Fruit fly (Drosophila melanogaster) whole organism, embryonic: Measurements from ENCODE around the gene CG9184.

ENCODE experiments used
- Abd-B ChIP-seq: fragments of 200-800 bp; sonication (Bioruptor generic); optimal IDR thresholded peaks from 2 replicates; lab custom pipeline; 2018; ENCODE audit warnings: missing biosample characterization, mild to moderate bottlenecking, missing genetic modification characterization, moderate library complexity
- Adf1 ChIP-seq: fragments of 200-800 bp; sonication (Bioruptor generic); IDR thresholded peaks from 2 replicates; pipeline ENCODE4 v1.3.6; 2022; ENCODE audit warnings: missing biosample characterization, missing genetic modification characterization
- B-H2 ChIP-seq: fragments of 200-800 bp; sonication (Bioruptor generic); optimal IDR thresholded peaks from 2 replicates; lab custom pipeline; 2018; ENCODE audit warnings: missing biosample characterization, mild to moderate bottlenecking, missing genetic modification characterization
- CG10565 ChIP-seq: fragments of 200-800 bp; sonication (Bioruptor generic); optimal IDR thresholded peaks from 3 replicates; lab custom pipeline; 2016; ENCODE audit warnings: missing biosample characterization, mild to moderate bottlenecking, missing genetic modification characterization
- CG11456 ChIP-seq: fragments of 200-800 bp; sonication (Bioruptor generic); IDR thresholded peaks from 3 replicates; pipeline ENCODE4 v1.3.6; 2022; ENCODE audit warnings: missing biosample characterization, missing genetic modification characterization
- CG1233 ChIP-seq: fragments of 200-800 bp; sonication (Bioruptor generic); optimal IDR thresholded peaks from 4 replicates; lab custom pipeline; 2018; ENCODE audit warnings: missing biosample characterization, mild to moderate bottlenecking, missing genetic modification characterization
- CG12769 ChIP-seq: fragments of 200-800 bp; sonication (Bioruptor generic); optimal IDR thresholded peaks from 2 replicates; lab custom pipeline; 2019; ENCODE audit warnings: missing biosample characterization, mild to moderate bottlenecking, missing genetic modification characterization, moderate library complexity
- CG13624 ChIP-seq: fragments of 200-800 bp; sonication (Bioruptor generic); optimal IDR thresholded peaks from 2 replicates; lab custom pipeline; 2016; ENCODE audit warnings: missing biosample characterization, missing genetic modification characterization
- CG14050 ChIP-seq: fragments of 200-800 bp; sonication (Bioruptor generic); IDR thresholded peaks from 3 replicates; pipeline ENCODE4 v1.3.6; 2022; ENCODE audit warnings: missing biosample characterization, missing genetic modification characterization
- CG14860 ChIP-seq: fragments of 200-800 bp; sonication (Bioruptor generic); IDR thresholded peaks from 3 replicates; pipeline ENCODE4 v1.3.6; 2022; ENCODE audit warnings: missing biosample characterization, missing genetic modification characterization; ENCODE audit not compliant: partially characterized antibody
- CG15601 ChIP-seq: fragments of 200-800 bp; sonication (Bioruptor generic); optimal IDR thresholded peaks from 3 replicates; lab custom pipeline; 2019; ENCODE audit warnings: missing biosample characterization, mild to moderate bottlenecking, missing genetic modification characterization, moderate library complexity
- CG1603 ChIP-seq: fragments of 200-800 bp; sonication (Bioruptor generic); optimal IDR thresholded peaks from 2 replicates; lab custom pipeline; 2019; ENCODE audit warnings: missing biosample characterization, mild to moderate bottlenecking, missing genetic modification characterization, moderate library complexity
- CG16863 ChIP-seq: fragments of 200-800 bp; sonication (Bioruptor generic); optimal IDR thresholded peaks from 3 replicates; lab custom pipeline; 2016; ENCODE audit warnings: missing biosample characterization, missing genetic modification characterization
- CG18262 ChIP-seq: fragments of 200-800 bp; optimal IDR thresholded peaks from 3 replicates; lab custom pipeline; 2019; ENCODE audit warnings: missing biosample characterization, mild to moderate bottlenecking, missing genetic modification characterization, moderate library complexity
- CG2120 ChIP-seq: fragments of 200-800 bp; sonication (Bioruptor generic); optimal IDR thresholded peaks from 3 replicates; lab custom pipeline; 2016; ENCODE audit warnings: missing biosample characterization, missing genetic modification characterization
- CG2712 ChIP-seq: fragments of 200-800 bp; optimal IDR thresholded peaks from 3 replicates; lab custom pipeline; 2019; ENCODE audit warnings: missing biosample characterization, mild to moderate bottlenecking, missing genetic modification characterization, moderate library complexity
- CG31224 ChIP-seq: fragments of 200-800 bp; sonication (Bioruptor generic); IDR thresholded peaks from 2 replicates; pipeline ENCODE4 v1.3.6; 2022; ENCODE audit warnings: missing biosample characterization, missing genetic modification characterization
- CG34422 ChIP-seq: fragments of 200-800 bp; sonication (Bioruptor generic); IDR thresholded peaks from 3 replicates; pipeline ENCODE4 v1.3.6; 2022; ENCODE audit warnings: missing biosample characterization, missing genetic modification characterization
- CG5245 ChIP-seq: fragments of 200-800 bp; sonication (Bioruptor generic); optimal IDR thresholded peaks from 3 replicates; lab custom pipeline; 2016; ENCODE audit warnings: missing biosample characterization, missing genetic modification characterization
- CG6791 ChIP-seq: fragments of 200-800 bp; sonication (Bioruptor generic); IDR thresholded peaks from 3 replicates; pipeline ENCODE4 v1.3.6; 2022; ENCODE audit warnings: missing biosample characterization, missing genetic modification characterization; ENCODE audit not compliant: partially characterized antibody
- CG7786 ChIP-seq: fragments of 200-800 bp; sonication (Bioruptor generic); optimal IDR thresholded peaks from 2 replicates; lab custom pipeline; 2016; ENCODE audit warnings: missing biosample characterization, missing genetic modification characterization
- CG8281 ChIP-seq: fragments of 200-800 bp; sonication (Bioruptor generic); optimal IDR thresholded peaks from 2 replicates; lab custom pipeline; 2018; ENCODE audit warnings: missing biosample characterization, mild to moderate bottlenecking, missing genetic modification characterization, moderate library complexity
- CG9437 ChIP-seq: fragments of 200-800 bp; sonication (Bioruptor generic); optimal IDR thresholded peaks from 2 replicates; lab custom pipeline; 2018; ENCODE audit warnings: missing biosample characterization, mild to moderate bottlenecking, missing genetic modification characterization
- CrebB ChIP-seq: fragments of 200-800 bp; sonication (Bioruptor generic); optimal IDR thresholded peaks from 3 replicates; lab custom pipeline; 2018; ENCODE audit warnings: missing biosample characterization, mild to moderate bottlenecking, missing genetic modification characterization
- Dp ChIP-seq: fragments of 200-800 bp; sonication (Bioruptor generic); optimal IDR thresholded peaks from 2 replicates; lab custom pipeline; 2018; ENCODE audit warnings: missing biosample characterization, mild to moderate bottlenecking, missing genetic modification characterization, moderate library complexity
- Eip74EF ChIP-seq, 2 experiments: fragments of 200-800 bp in 1 of 2; fragments of >200 bp in 1 of 2; sonication (Bioruptor generic) in 1 of 2; optimal IDR thresholded peaks; 2 replicates each; lab custom pipeline; 2017 to 2019; ENCODE audit warnings: missing biosample characterization in 2 of 2, missing genetic modification characterization in 2 of 2, mild to moderate bottlenecking in 1 of 2, moderate library complexity in 1 of 2
- Ets65A ChIP-seq: fragments of 200-800 bp; sonication (Bioruptor generic); peaks from one replicate; lab custom pipeline; 2016; ENCODE audit warnings: missing biosample characterization, missing genetic modification characterization
- Hr51 ChIP-seq, 2 experiments: fragments of 200-800 bp; sonication (Bioruptor generic); optimal IDR thresholded peaks; 2 replicates in 1 of 2; 3 replicates in 1 of 2; lab custom pipeline; 2016 to 2018; ENCODE audit warnings: missing biosample characterization in 2 of 2, missing genetic modification characterization in 2 of 2, mild to moderate bottlenecking in 1 of 2, moderate library complexity in 1 of 2
- Hr78 ChIP-seq, 2 experiments: fragments of 200-800 bp in 1 of 2; fragments of >200 bp in 1 of 2; sonication (Bioruptor generic) in 1 of 2; optimal IDR thresholded peaks; 2 replicates each; lab custom pipeline; 2017 to 2019; ENCODE audit warnings: missing biosample characterization in 2 of 2, missing genetic modification characterization in 2 of 2, mild to moderate bottlenecking in 1 of 2, moderate library complexity in 1 of 2
- Lhr ChIP-seq: fragments of 200-800 bp; sonication (Bioruptor generic); optimal IDR thresholded peaks from 3 replicates; lab custom pipeline; 2017; ENCODE audit warnings: mild to moderate bottlenecking, missing biosample characterization, missing genetic modification reagents, missing genetic modification characterization
- Med ChIP-seq: fragments of 200-800 bp; sonication (Bioruptor generic); peaks from one replicate; lab custom pipeline; 2016; ENCODE audit warnings: missing biosample characterization, missing genetic modification characterization, mild to moderate bottlenecking, inconsistent platforms, moderate library complexity
- Stat92E ChIP-seq, 3 experiments: fragments of >200 bp in 2 of 3; fragments of 200-800 bp in 1 of 3; sonication (Bioruptor generic) in 1 of 3; optimal IDR thresholded peaks; 2 replicates each; lab custom pipeline; 2017 to 2019; ENCODE audit warnings: missing biosample characterization in 3 of 3, missing genetic modification characterization in 3 of 3, mild to moderate bottlenecking in 1 of 3, moderate library complexity in 1 of 3
- Trl ChIP-seq, 3 experiments: fragments of >200 bp in 2 of 3; fragments of 200-800 bp in 1 of 3; sonication (Bioruptor generic) in 1 of 3; optimal IDR thresholded peaks; 2 replicates in 1 of 3; 3 replicates in 2 of 3; lab custom pipeline; 2016 to 2017; ENCODE audit warnings: missing biosample characterization in 1 of 3, missing genetic modification characterization in 1 of 3
- Vsx1 ChIP-seq: fragments of 200-800 bp; sonication (Bioruptor generic); optimal IDR thresholded peaks from 2 replicates; lab custom pipeline; 2017; ENCODE audit warnings: missing biosample characterization, mild to moderate bottlenecking, missing genetic modification characterization, missing genetic modification reagents
- YL-1 ChIP-seq: fragments of 200-800 bp; sonication (Bioruptor generic); optimal IDR thresholded peaks from 3 replicates; lab custom pipeline; 2017; ENCODE audit warnings: missing biosample characterization, mild to moderate bottlenecking, missing genetic modification characterization
- chif ChIP-seq, 2 experiments: fragments of 200-800 bp; sonication (Bioruptor generic); optimal IDR thresholded peaks; 3 replicates each; lab custom pipeline; 2016; ENCODE audit warnings: missing biosample characterization in 2 of 2, missing genetic modification characterization in 2 of 2
- danr ChIP-seq: fragments of 200-800 bp; sonication (Bioruptor generic); IDR thresholded peaks from 2 replicates; pipeline ENCODE4 v1.3.6; 2022; ENCODE audit warnings: missing biosample characterization, missing genetic modification characterization
- disco-r ChIP-seq: fragments of 200-800 bp; sonication (Bioruptor generic); optimal IDR thresholded peaks from 2 replicates; lab custom pipeline; 2016; ENCODE audit warnings: missing biosample characterization, missing genetic modification characterization
- jing ChIP-seq: fragments of 200-800 bp; sonication (Bioruptor generic); optimal IDR thresholded peaks from 2 replicates; lab custom pipeline; 2018; ENCODE audit warnings: missing biosample characterization, mild to moderate bottlenecking, missing genetic modification characterization
- mirr ChIP-seq: fragments of 200-800 bp; sonication (Bioruptor generic); optimal IDR thresholded peaks from 3 replicates; lab custom pipeline; 2018; ENCODE audit warnings: missing biosample characterization, mild to moderate bottlenecking, missing genetic modification characterization
- pum ChIP-seq: fragments of 200-800 bp; sonication (Bioruptor generic); optimal IDR thresholded peaks from 2 replicates; lab custom pipeline; 2016; ENCODE audit warnings: missing biosample characterization, missing genetic modification characterization
- stc ChIP-seq: fragments of 200-800 bp; sonication (Bioruptor generic); IDR thresholded peaks from 2 replicates; pipeline ENCODE4 v1.3.6; 2022; ENCODE audit warnings: missing biosample characterization, missing genetic modification characterization
- tin ChIP-seq: fragments of 200-800 bp; sonication (Bioruptor generic); optimal IDR thresholded peaks from 3 replicates; lab custom pipeline; 2016; ENCODE audit warnings: missing biosample characterization, missing genetic modification characterization
- trem ChIP-seq: fragments of 200-800 bp; optimal IDR thresholded peaks from 3 replicates; lab custom pipeline; 2019; ENCODE audit warnings: missing biosample characterization, mild to moderate bottlenecking, missing genetic modification characterization, moderate library complexity
- ttk ChIP-seq: fragments of 200-800 bp; sonication (Bioruptor generic); IDR thresholded peaks from 2 replicates; pipeline ENCODE4 v2.1.2; 2022; ENCODE audit warnings: missing biosample characterization, missing genetic modification characterization
- wek ChIP-seq: fragments of 200-800 bp; sonication (Bioruptor generic); optimal IDR thresholded peaks from 3 replicates; lab custom pipeline; 2018; ENCODE audit warnings: missing biosample characterization, mild to moderate bottlenecking, missing genetic modification characterization, moderate library complexity
- zfh1 ChIP-seq: fragments of 200-800 bp; sonication (Bioruptor generic); IDR thresholded peaks from 3 replicates; pipeline ENCODE4 v1.3.6; 2022; ENCODE audit warnings: missing biosample characterization, missing genetic modification characterization

CG9184 gene

dm6 chr3L:1313039-1313766 lies 9.4 kb downstream of the CG9184 start, which contains the start of the genes sturkopf and Herc4 (continued):
- peak; percentile 84 for TF ChIP-seq CG18262
- peak; percentile 82 for TF ChIP-seq disco-r (GFP tag; lab: Kevin White, UChicago)
- no peak for TF ChIP-seq Eip74EF (GFP tag; optimal IDR thresholded peaks at IDR 0.05; lab: Kevin White, UChicago)
- TF ChIP-seq Dp = peak; percentile 37
- no peak for TF ChIP-seq CG15601 (tag; lab: Kevin White, UChicago)
- TF ChIP-seq Lhr (GFP tag; lab: Kevin White, UChicago) = peak; percentile 6
- no peak for TF ChIP-seq CG14050 (GFP tag; lab: Robert Waterston, UW)
- TF ChIP-seq jing (GFP tag; lab: Kevin White, UChicago) = no peak
- TF ChIP-seq Stat92E (GFP tag; optimal IDR thresholded peaks at IDR 0.05; lab: Kevin White, UChicago) = no peak
- no peak for TF ChIP-seq CG31224
- TF ChIP-seq mirr (GFP tag; lab: Kevin White, UChicago) = peak; percentile 34
- peak; percentile 86 for TF ChIP-seq Abd-B (GFP tag; lab: Kevin White, UChicago)
- TF ChIP-seq CrebB = no peak
- TF ChIP-seq CG11456 = peak; percentile 90
- peak; percentile 43; the same call in 1 of the 2 replicates for TF ChIP-seq danr (GFP tag; lab: Robert Waterston, UW)
- peak; percentile 87 for TF ChIP-seq CG2120
- no peak for TF ChIP-seq CG12769 (tag; lab: Kevin White, UChicago)
- TF ChIP-seq chif (GFP tag; optimal IDR thresholded peaks at IDR 0.05; lab: Kevin White, UChicago) = peak; percentile 64 to 77
- no peak for TF ChIP-seq Trl (optimal IDR thresholded peaks at IDR 0.05; lab: Kevin White, UChicago)
- peak; percentile 87 for TF ChIP-seq Trl (GFP tag; optimal IDR thresholded peaks at IDR 0.05; lab: Kevin White, UChicago)
- no peak for TF ChIP-seq CG6791
- peak; percentile 85 for TF ChIP-seq CG9437
- peak; percentile 74 for TF ChIP-seq B-H2
- TF ChIP-seq CG1233 (GFP tag; lab: Kevin White, UChicago) = peak; percentile 59
- TF ChIP-seq CG16863 (GFP tag; lab: Kevin White, UChicago) = peak; percentile 73
- TF ChIP-seq CG2712 (tag; lab: Kevin White, UChicago) = peak; percentile 73
- no peak for TF ChIP-seq CG14860 (GFP tag; lab: Robert Waterston, UW)
- TF ChIP-seq CG5245 (GFP tag; lab: Kevin White, UChicago) = peak; percentile 11
- TF ChIP-seq Ets65A = peak; percentile 98
- no peak for TF ChIP-seq CG1603 (tag; lab: Kevin White, UChicago)
- peak; percentile 92 for TF ChIP-seq Med (GFP tag; lab: Kevin White, UChicago)
- TF ChIP-seq YL-1 (GFP tag; lab: Kevin White, UChicago) = peak; percentile 55
- peak; percentile 3 for TF ChIP-seq wek (GFP tag; lab: Kevin White, UChicago)
- TF ChIP-seq CG10565 = no peak
- peak; percentile 39; the same call in 1 of the 2 replicates for TF ChIP-seq ttk (GFP tag; lab: Robert Waterston, UW)
- TF ChIP-seq tin (GFP tag; lab: Kevin White, UChicago) = peak; percentile 61
- peak; percentile 98 for TF ChIP-seq trem (tag; lab: Kevin White, UChicago)
- peak; percentile 52; the same call in 2 of the 3 replicates for TF ChIP-seq zfh1 (GFP tag; lab: Robert Waterston, UW)
- peak in 1 of 2 experiments; percentile 100 for TF ChIP-seq Hr78 (GFP tag; optimal IDR thresholded peaks at IDR 0.05; lab: Kevin White, UChicago)
- peak; percentile 51 to 71 for TF ChIP-seq Hr51 (GFP tag; optimal IDR thresholded peaks at IDR 0.05; lab: Kevin White, UChicago)
- no peak for TF ChIP-seq CG8281 (tag; lab: Kevin White, UChicago)
- TF ChIP-seq pum (GFP tag; lab: Kevin White, UChicago) = peak; percentile 85
- no peak for TF ChIP-seq Vsx1 (GFP tag; lab: Kevin White, UChicago)
- TF ChIP-seq stc (GFP tag; lab: Robert Waterston, UW) = no peak
- TF ChIP-seq CG13624 = peak; percentile 78
- TF ChIP-seq CG34422 = peak; percentile 7; the same call in 1 of the 3 replicates
- no peak; the same call in 1 of the 2 replicates for TF ChIP-seq Adf1
- peak; percentile 68 for TF ChIP-seq CG7786 (GFP tag; lab: Kevin White, UChicago)
